Fruit fly (Drosophila melanogaster) whole organism, embryonic: ENCODE data around the gene rumi.

Experiments used
- Adf1 ChIP-seq: fragments of 200-800 bp; sonication (Bioruptor generic); IDR thresholded peaks from 2 replicates; pipeline ENCODE4 v1.3.6; 2022; ENCODE audit warnings: missing biosample characterization, missing genetic modification characterization
- B-H1 ChIP-seq: fragments of 200-800 bp; sonication (Bioruptor generic); IDR thresholded peaks from 3 replicates; pipeline ENCODE4 v1.3.6; 2022; ENCODE audit warnings: missing biosample characterization, missing genetic modification characterization
- CG10147 ChIP-seq: fragments of 200-800 bp; sonication (Bioruptor generic); optimal IDR thresholded peaks from 2 replicates; lab custom pipeline; 2019; ENCODE audit warnings: missing biosample characterization, mild to moderate bottlenecking, missing genetic modification characterization, moderate library complexity
- CG12104 ChIP-seq: fragments of 200-800 bp; sonication (Bioruptor generic); optimal IDR thresholded peaks from 3 replicates; lab custom pipeline; 2016; ENCODE audit warnings: missing biosample characterization, missing genetic modification characterization
- CG12236 ChIP-seq: fragments of 200-800 bp; sonication (Bioruptor generic); optimal IDR thresholded peaks from 2 replicates; lab custom pipeline; 2016; ENCODE audit warnings: missing biosample characterization, missing genetic modification characterization
- CG12744 ChIP-seq: fragments of 200-800 bp; sonication (Bioruptor generic); optimal IDR thresholded peaks from 2 replicates; lab custom pipeline; 2016; ENCODE audit warnings: missing biosample characterization, missing genetic modification characterization
- CG12769 ChIP-seq: fragments of 200-800 bp; sonication (Bioruptor generic); optimal IDR thresholded peaks from 2 replicates; lab custom pipeline; 2019; ENCODE audit warnings: missing biosample characterization, mild to moderate bottlenecking, missing genetic modification characterization, moderate library complexity
- CG13287 ChIP-seq: fragments of 200-800 bp; sonication (Bioruptor generic); IDR thresholded peaks from 2 replicates; pipeline ENCODE4 v1.3.6; 2022; ENCODE audit warnings: missing biosample characterization, missing genetic modification characterization; ENCODE audit not compliant: partially characterized antibody
- CG1832 ChIP-seq: fragments of 200-800 bp; sonication (Bioruptor generic); optimal IDR thresholded peaks from 2 replicates; lab custom pipeline; 2017; ENCODE audit warnings: missing biosample characterization, mild to moderate bottlenecking, missing genetic modification characterization, inconsistent platforms
- CG2889 ChIP-seq: fragments of 200-800 bp; sonication (Bioruptor generic); IDR thresholded peaks from 3 replicates; pipeline ENCODE4 v1.3.6; 2022; ENCODE audit warnings: missing biosample characterization, missing genetic modification characterization
- CG34224 ChIP-seq: fragments of 200-800 bp; sonication (Bioruptor generic); IDR thresholded peaks from 3 replicates; pipeline ENCODE4 v1.3.6; 2022; ENCODE audit warnings: missing biosample characterization, missing genetic modification characterization; ENCODE audit not compliant: partially characterized antibody
- CG4328 ChIP-seq: fragments of 200-800 bp; sonication (Bioruptor generic); optimal IDR thresholded peaks from 3 replicates; lab custom pipeline; 2017; ENCODE audit warnings: missing biosample characterization, missing genetic modification reagents, missing genetic modification characterization
- CG6689 ChIP-seq: fragments of 200-800 bp; sonication (Bioruptor generic); IDR thresholded peaks from 2 replicates; pipeline ENCODE4 v1.3.6; 2022; ENCODE audit warnings: missing biosample characterization, missing genetic modification characterization
- CG7357 ChIP-seq: fragments of 200-800 bp; sonication (Bioruptor generic); IDR thresholded peaks from 3 replicates; pipeline ENCODE4 v1.3.6; 2022; ENCODE audit warnings: missing biosample characterization, missing genetic modification characterization
- CG7372 ChIP-seq: fragments of 200-800 bp; sonication (Bioruptor generic); IDR thresholded peaks from 2 replicates; pipeline ENCODE4 v1.3.6; 2022; ENCODE audit warnings: missing biosample characterization, missing genetic modification characterization
- CG7745 ChIP-seq: fragments of 200-800 bp; sonication (Bioruptor generic); optimal IDR thresholded peaks from 2 replicates; lab custom pipeline; 2018; ENCODE audit warnings: missing biosample characterization, mild to moderate bottlenecking, missing genetic modification characterization, moderate library complexity
- CG8290 ChIP-seq, 3 experiments: fragments of 200-800 bp; sonication (Bioruptor generic); optimal IDR thresholded peaks; 2 replicates each; lab custom pipeline; 2016 to 2019; ENCODE audit warnings: missing biosample characterization in 3 of 3, missing genetic modification characterization in 3 of 3, mild to moderate bottlenecking in 2 of 3, moderate library complexity in 1 of 3
- CG8359 ChIP-seq: fragments of 200-800 bp; sonication (Bioruptor generic); optimal IDR thresholded peaks from 2 replicates; lab custom pipeline; 2017; ENCODE audit warnings: missing biosample characterization, mild to moderate bottlenecking, missing genetic modification characterization, borderline replicate concordance
- CG9609 ChIP-seq: fragments of 200-800 bp; sonication (Bioruptor generic); optimal IDR thresholded peaks from 3 replicates; lab custom pipeline; 2016; ENCODE audit warnings: missing biosample characterization, missing genetic modification characterization
- CG9727 ChIP-seq: fragments of 200-800 bp; sonication (Bioruptor generic); optimal IDR thresholded peaks from 3 replicates; lab custom pipeline; 2017; ENCODE audit warnings: missing biosample characterization, mild to moderate bottlenecking, missing genetic modification characterization
- Chrac-16 ChIP-seq: fragments of 200-800 bp; sonication (Bioruptor generic); optimal IDR thresholded peaks from 3 replicates; lab custom pipeline; 2016; ENCODE audit warnings: missing biosample characterization, missing genetic modification characterization
- Fer1 ChIP-seq: fragments of 200-800 bp; sonication (Bioruptor generic); optimal IDR thresholded peaks from 2 replicates; lab custom pipeline; 2017; ENCODE audit warnings: missing biosample characterization, mild to moderate bottlenecking, missing genetic modification characterization
- HmgD ChIP-seq: fragments of 200-800 bp; sonication (Bioruptor generic); optimal IDR thresholded peaks from 3 replicates; lab custom pipeline; 2016; ENCODE audit warnings: missing biosample characterization, missing genetic modification characterization
- Hmr ChIP-seq: fragments of 200-800 bp; sonication (Bioruptor generic); optimal IDR thresholded peaks from 3 replicates; lab custom pipeline; 2017; ENCODE audit warnings: mild to moderate bottlenecking, missing biosample characterization, missing genetic modification reagents, missing genetic modification characterization
- Pdp1 ChIP-seq, 2 experiments: fragments of 200-800 bp; sonication (Bioruptor generic); optimal IDR thresholded peaks; 3 replicates each; lab custom pipeline; 2016; ENCODE audit warnings: missing biosample characterization in 2 of 2, missing genetic modification characterization in 2 of 2, mild to moderate bottlenecking in 1 of 2, moderate library complexity in 1 of 2
- Poxn ChIP-seq: fragments of 200-800 bp; sonication (Bioruptor generic); IDR thresholded peaks from 2 replicates; pipeline ENCODE4 v1.3.6; 2022; ENCODE audit warnings: missing biosample characterization, missing genetic modification characterization
- Six4 ChIP-seq: fragments of 200-800 bp; sonication (Bioruptor generic); optimal IDR thresholded peaks from 2 replicates; lab custom pipeline; 2016; ENCODE audit warnings: missing biosample characterization, missing genetic modification characterization
- bcd ChIP-seq: fragments of 200-800 bp; sonication (Bioruptor generic); optimal IDR thresholded peaks from 2 replicates; lab custom pipeline; 2017; ENCODE audit warnings: missing biosample characterization, mild to moderate bottlenecking, missing genetic modification characterization
- bigmax ChIP-seq: fragments of 200-800 bp; sonication (Bioruptor generic); optimal IDR thresholded peaks from 2 replicates; lab custom pipeline; 2018; ENCODE audit warnings: missing biosample characterization, mild to moderate bottlenecking, missing genetic modification characterization
- crc ChIP-seq: fragments of 200-800 bp; sonication (Bioruptor generic); optimal IDR thresholded peaks from 2 replicates; lab custom pipeline; 2016; ENCODE audit warnings: missing biosample characterization, missing genetic modification characterization
- crol ChIP-seq: fragments of 200-800 bp; sonication (Bioruptor generic); IDR thresholded peaks from 2 replicates; pipeline ENCODE4 v1.3.6; 2022; ENCODE audit warnings: missing biosample characterization, missing genetic modification characterization
- crp ChIP-seq, 2 experiments: fragments of 200-800 bp; sonication (Bioruptor generic); optimal IDR thresholded peaks; 2 replicates in 1 of 2; 3 replicates in 1 of 2; lab custom pipeline; 2017; ENCODE audit warnings: missing biosample characterization in 2 of 2, missing genetic modification characterization in 2 of 2, mild to moderate bottlenecking in 1 of 2, moderate library complexity in 1 of 2
- cwo ChIP-seq: fragments of 200-800 bp; sonication (Bioruptor generic); optimal IDR thresholded peaks from 3 replicates; lab custom pipeline; 2017; ENCODE audit warnings: missing biosample characterization, missing genetic modification characterization, mild to moderate bottlenecking, moderate library complexity, missing genetic modification reagents
- dan ChIP-seq: fragments of 200-800 bp; sonication (Bioruptor generic); IDR thresholded peaks from 2 replicates; pipeline ENCODE4 v1.3.6; 2022; ENCODE audit warnings: missing biosample characterization, missing genetic modification characterization
- dpn ChIP-seq, 2 experiments: fragments of 200-800 bp; sonication (Bioruptor generic); optimal IDR thresholded peaks; 3 replicates each; lab custom pipeline; 2016; ENCODE audit warnings: missing biosample characterization in 2 of 2, missing genetic modification characterization in 2 of 2
- dysf ChIP-seq: fragments of 200-800 bp; sonication (Bioruptor generic); IDR thresholded peaks from 3 replicates; pipeline ENCODE4 v1.3.6; 2022; ENCODE audit warnings: missing biosample characterization, missing genetic modification characterization
- en ChIP-seq: fragments of 200-800 bp; sonication (Bioruptor generic); optimal IDR thresholded peaks from 2 replicates; lab custom pipeline; 2016; ENCODE audit warnings: missing biosample characterization, missing genetic modification characterization
- jigr1 ChIP-seq: fragments of 200-800 bp; sonication (Bioruptor generic); IDR thresholded peaks from 3 replicates; pipeline ENCODE4 v1.3.6; 2022; ENCODE audit warnings: missing biosample characterization, missing genetic modification characterization
- klu ChIP-seq: fragments of 200-800 bp; sonication (Bioruptor generic); IDR thresholded peaks from 2 replicates; pipeline ENCODE4 v1.3.6; 2022; ENCODE audit warnings: missing biosample characterization, missing genetic modification characterization
- lab ChIP-seq: fragments of 200-800 bp; sonication (Bioruptor generic); optimal IDR thresholded peaks from 3 replicates; lab custom pipeline; 2017; ENCODE audit warnings: missing biosample characterization, missing genetic modification characterization, mild to moderate bottlenecking, moderate library complexity, missing genetic modification reagents
- prd ChIP-seq, 3 experiments: fragments of >200 bp in 2 of 3; fragments of 200-800 bp in 1 of 3; sonication (Bioruptor generic) in 1 of 3; optimal IDR thresholded peaks in 2 of 3; IDR thresholded peaks in 1 of 3; 2 replicates in 2 of 3; 3 replicates in 1 of 3; pipeline versions ENCODE4 v1.3.6 to Lab custom; 2017 to 2022; ENCODE audit warnings: missing biosample characterization in 1 of 3, missing genetic modification characterization in 1 of 3
- pum ChIP-seq: fragments of 200-800 bp; sonication (Bioruptor generic); optimal IDR thresholded peaks from 2 replicates; lab custom pipeline; 2016; ENCODE audit warnings: missing biosample characterization, missing genetic modification characterization
- rib ChIP-seq: fragments of 200-800 bp; sonication (Bioruptor generic); IDR thresholded peaks from 2 replicates; pipeline ENCODE4 v1.3.6; 2022; ENCODE audit warnings: missing biosample characterization, missing genetic modification characterization
- row ChIP-seq: fragments of 200-800 bp; sonication (Bioruptor generic); IDR thresholded peaks from 3 replicates; pipeline ENCODE4 v1.3.6; 2022; ENCODE audit warnings: missing biosample characterization, missing genetic modification characterization
- so ChIP-seq: fragments of 200-800 bp; sonication (Bioruptor generic); IDR thresholded peaks from 3 replicates; pipeline ENCODE4 v1.3.6; 2022; ENCODE audit warnings: missing biosample characterization, missing genetic modification characterization
- twi ChIP-seq: fragments of 200-800 bp; optimal IDR thresholded peaks from 2 replicates; lab custom pipeline; 2019; ENCODE audit warnings: missing biosample characterization, mild to moderate bottlenecking, missing genetic modification characterization, moderate library complexity
- zfh1 ChIP-seq: fragments of 200-800 bp; sonication (Bioruptor generic); IDR thresholded peaks from 3 replicates; pipeline ENCODE4 v1.3.6; 2022; ENCODE audit warnings: missing biosample characterization, missing genetic modification characterization

The rumi gene

dm6 chr3R:22724149-22724973, 26.0 kb downstream of the rumi start, which contains the start of gene Irp-1A (continued):
- peak; percentile 44 for TF ChIP-seq twi (tag; lab: Kevin White, UChicago)
- peak in 1 of 2 experiments; percentile 7 for TF ChIP-seq crp (GFP tag; optimal IDR thresholded peaks at IDR 0.05; lab: Kevin White, UChicago)
- TF ChIP-seq Fer1 (GFP tag; lab: Kevin White, UChicago) = peak; percentile 76
- TF ChIP-seq B-H1 (GFP tag; lab: Robert Waterston, UW) = peak; percentile 43; the same call in 1 of the 3 replicates
- TF ChIP-seq CG12104 (GFP tag; lab: Kevin White, UChicago) = peak; percentile 40
- TF ChIP-seq CG7372 (GFP tag; lab: Robert Waterston, UW) = peak; percentile 57; the same call in 1 of the 2 replicates
- TF ChIP-seq CG1832 = no peak
- TF ChIP-seq Pdp1 (GFP tag; optimal IDR thresholded peaks at IDR 0.05; lab: Kevin White, UChicago) = peak in 1 of 2 experiments; percentile 54
- TF ChIP-seq klu (GFP tag; lab: Robert Waterston, UW) = peak; percentile 37; the same call in 1 of the 2 replicates
- peak; percentile 51 to 69 for TF ChIP-seq dpn (GFP tag; optimal IDR thresholded peaks at IDR 0.05; lab: Kevin White, UChicago)
- TF ChIP-seq Adf1 (GFP tag; lab: Robert Waterston, UW) = peak; percentile 45; the same call in 1 of the 2 replicates
- no peak for TF ChIP-seq CG12236 (GFP tag; lab: Kevin White, UChicago)
- peak; percentile 86 for TF ChIP-seq CG34224 (GFP tag; lab: Robert Waterston, UW)
- TF ChIP-seq Poxn = no peak
- peak; percentile 72; the same call in 2 of the 3 replicates for TF ChIP-seq dysf (GFP tag; lab: Robert Waterston, UW)
- no peak for TF ChIP-seq HmgD (GFP tag; lab: Kevin White, UChicago)
- no peak for TF ChIP-seq CG8359
- TF ChIP-seq CG7357 (GFP tag; lab: Robert Waterston, UW) = no peak
- TF ChIP-seq CG6689 = peak; percentile 77
- peak; percentile 7 for TF ChIP-seq pum
- TF ChIP-seq prd (optimal IDR thresholded peaks at IDR 0.05; lab: Kevin White, UChicago) = no peak
- peak; percentile 71 for TF ChIP-seq prd (GFP tag; IDR thresholded peaks at IDR 0.05; lab: Robert Waterston, UW)
- TF ChIP-seq lab (GFP tag; lab: Kevin White, UChicago) = peak; percentile 85
- TF ChIP-seq CG12769 (tag; lab: Kevin White, UChicago) = no peak
- no peak for TF ChIP-seq dan (GFP tag; lab: Robert Waterston, UW)
- TF ChIP-seq rib (GFP tag; lab: Robert Waterston, UW) = 0 out of 2 replicates have a peak, but pooled peaks have one; percentile 17
- no peak for TF ChIP-seq CG2889 (GFP tag; lab: Robert Waterston, UW)
- no peak for TF ChIP-seq CG12744 (GFP tag; lab: Kevin White, UChicago)
- TF ChIP-seq Chrac-16 (GFP tag; lab: Kevin White, UChicago) = peak; percentile 57
- peak; percentile 83 for TF ChIP-seq CG10147 (GFP tag; lab: Kevin White, UChicago)
- peak; percentile 86 for TF ChIP-seq row (GFP tag; lab: Robert Waterston, UW)
- TF ChIP-seq crol (GFP tag; lab: Robert Waterston, UW) = no peak
- peak; percentile 77 for TF ChIP-seq Hmr
- TF ChIP-seq jigr1 (GFP tag; lab: Robert Waterston, UW) = no peak
- peak; percentile 60 for TF ChIP-seq cwo
- no peak for TF ChIP-seq so (GFP tag; lab: Robert Waterston, UW)
- peak; percentile 89 for TF ChIP-seq CG13287 (GFP tag; lab: Robert Waterston, UW)
- peak; percentile 78 for TF ChIP-seq CG9727 (GFP tag; lab: Kevin White, UChicago)
- peak; percentile 51 for TF ChIP-seq CG4328 (GFP tag; lab: Kevin White, UChicago)
- TF ChIP-seq en = no peak
- TF ChIP-seq crc (GFP tag; lab: Kevin White, UChicago) = no peak
- TF ChIP-seq CG8290 (GFP tag; optimal IDR thresholded peaks at IDR 0.05; lab: Kevin White, UChicago) = peak; percentile 61
- TF ChIP-seq CG8290 (tag; optimal IDR thresholded peaks at IDR 0.05; lab: Kevin White, UChicago) = peak in 1 of 2 experiments; percentile 83
- no peak for TF ChIP-seq CG7745 (tag; lab: Kevin White, UChicago)
- peak; percentile 55 for TF ChIP-seq bcd (GFP tag; lab: Kevin White, UChicago)
- TF ChIP-seq Six4 (GFP tag; lab: Kevin White, UChicago) = peak; percentile 71
- TF ChIP-seq CG9609 = peak; percentile 23
- peak; percentile 51; the same call in 1 of the 3 replicates for TF ChIP-seq zfh1 (GFP tag; lab: Robert Waterston, UW)
- no peak for TF ChIP-seq bigmax
